Fruit fly (Drosophila melanogaster): Measurements from ENCODE around the gene CG31465.

The CG31465 gene

DNA sequence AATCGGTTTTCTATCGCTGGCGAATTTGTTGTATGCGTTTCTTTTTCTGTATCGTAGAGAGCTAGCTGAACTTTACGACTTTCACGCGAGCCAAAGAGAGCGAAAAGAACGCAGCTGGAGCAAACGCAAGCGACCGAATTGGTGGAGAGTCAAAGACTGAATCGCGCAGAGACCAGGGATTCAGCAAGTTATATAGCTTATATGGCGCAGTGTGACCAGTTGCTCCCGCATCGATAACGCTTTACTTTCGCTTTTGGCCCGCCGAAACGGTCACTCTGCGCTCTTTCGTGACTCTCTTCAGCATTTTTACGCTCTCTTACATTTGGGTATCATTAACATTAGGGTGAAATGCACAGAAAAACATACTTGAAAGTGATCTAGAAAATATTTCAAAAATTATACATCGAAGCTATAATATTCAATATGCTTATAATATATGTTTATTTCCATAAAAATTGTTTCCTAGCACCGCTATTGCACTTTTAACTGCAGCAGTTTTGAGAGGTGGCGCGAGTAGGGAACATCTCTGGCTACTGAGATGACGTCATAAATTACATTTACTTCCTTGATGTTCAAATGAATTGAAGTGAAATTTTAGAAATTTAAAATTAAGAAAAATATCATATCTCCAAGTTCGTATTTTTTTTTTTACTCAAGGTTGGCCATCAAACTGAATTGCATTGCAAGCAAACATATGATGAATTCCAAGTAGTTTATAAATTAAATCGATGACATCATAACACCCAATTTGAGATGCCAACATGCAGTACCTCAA lies 24.3 kb upstream of the CG31465 start, which contains the start of gene glec (continued):
- TF ChIP-seq HLH3B (GFP tag; IDR thresholded peaks at IDR 0.05) (no peak), CG8359 (GFP tag; optimal IDR thresholded peaks at IDR 0.05; ENCODE audit: borderline replicate concordance) (no peak), Sry-β (GFP tag; optimal IDR thresholded peaks at IDR 0.05) (no peak), CG1792 (GFP tag; optimal IDR thresholded peaks at IDR 0.05) (peak; percentile 7), slou (GFP tag; optimal IDR thresholded peaks at IDR 0.05) (no peak), chif (GFP tag; optimal IDR thresholded peaks at IDR 0.05) (no peak), CG43689 (GFP tag; IDR thresholded peaks at IDR 0.05) (no peak), mld (GFP tag; IDR thresholded peaks at IDR 0.05; ENCODE audit: partially characterized antibody) (no peak), CG9437 (GFP tag; optimal IDR thresholded peaks at IDR 0.05) (peak; percentile 25), Hr78 (GFP tag; optimal IDR thresholded peaks at IDR 0.05) (no peak), Dip3 (GFP tag; optimal IDR thresholded peaks at IDR 0.05) (no peak), CG13287 (GFP tag; IDR thresholded peaks at IDR 0.05; ENCODE audit: partially characterized antibody) (peak; percentile 61; the same call in 1 of the 2 replicates), Dll (GFP tag; IDR thresholded peaks at IDR 0.05; ENCODE audit: partially characterized antibody) (no peak), CG14050 (GFP tag; IDR thresholded peaks at IDR 0.05) (no peak; the same call in 2 of the 3 replicates), C15 (GFP tag; IDR thresholded peaks at IDR 0.05) (no peak), CG15073 (GFP tag; optimal IDR thresholded peaks at IDR 0.05) (no peak), Xrp1 (GFP tag; IDR thresholded peaks at IDR 0.05) (peak; percentile 50; the same call in 1 of the 2 replicates), CG17186 (GFP tag; optimal IDR thresholded peaks at IDR 0.05) (no peak), CG7357 (GFP tag; IDR thresholded peaks at IDR 0.05) (no peak), CG4424 (GFP tag; optimal IDR thresholded peaks at IDR 0.05) (no peak), CG11085 (GFP tag; IDR thresholded peaks at IDR 0.05) (0 out of 2 replicates have a peak, but pooled peaks have one; percentile 11), cad (GFP tag; optimal IDR thresholded peaks at IDR 0.05) (no peak), trem (tag; optimal IDR thresholded peaks at IDR 0.05) (peak; percentile 16), odd (GFP tag; optimal IDR thresholded peaks at IDR 0.05) (no peak), CG17802 (tag; optimal IDR thresholded peaks at IDR 0.05) (no peak), CG2889 (GFP tag; IDR thresholded peaks at IDR 0.05) (no peak), CG16863 (GFP tag; optimal IDR thresholded peaks at IDR 0.05) (no peak), CG4328 (GFP tag; optimal IDR thresholded peaks at IDR 0.05) (no peak), Jarid2 (GFP tag; optimal IDR thresholded peaks at IDR 0.05) (peak; percentile 99), fd102C (GFP tag; optimal IDR thresholded peaks at IDR 0.05) (no peak), Taf1 (GFP tag; IDR thresholded peaks at IDR 0.05) (no peak), CG18476 (GFP tag; optimal IDR thresholded peaks at IDR 0.05) (no peak), GATAe (GFP tag; conservative IDR thresholded peaks at IDR 0.05) (no peak), CG10462 (GFP tag; optimal IDR thresholded peaks at IDR 0.05) (no peak), fd3F (GFP tag; optimal IDR thresholded peaks at IDR 0.05) (no peak), gce (GFP tag; IDR thresholded peaks at IDR 0.05) (peak; percentile 68; the same call in 2 of the 3 replicates), D19A (tag; optimal IDR thresholded peaks at IDR 0.05) (peak; percentile 23), sima (GFP tag; optimal IDR thresholded peaks at IDR 0.05) (no peak), run (tag; optimal IDR thresholded peaks at IDR 0.05) (no peak), wdn (GFP tag; IDR thresholded peaks at IDR 0.05) (no peak), Asciz (GFP tag; optimal IDR thresholded peaks at IDR 0.05) (no peak), tll (GFP tag; optimal IDR thresholded peaks at IDR 0.05) (no peak), CG1832 (GFP tag; optimal IDR thresholded peaks at IDR 0.05) (no peak), Nf-YA (GFP tag; IDR thresholded peaks at IDR 0.05) (no peak), fu2 (GFP tag; optimal IDR thresholded peaks at IDR 0.05) (no peak), gsb-n (tag; optimal IDR thresholded peaks at IDR 0.05) (peak; percentile 32), dmrt11E (tag; optimal IDR thresholded peaks at IDR 0.05) (peak; percentile 56), CG12744 (GFP tag; optimal IDR thresholded peaks at IDR 0.05) (no peak), yki (optimal IDR thresholded peaks at IDR 0.05) (no peak), chm (GFP tag; IDR thresholded peaks at IDR 0.05) (peak; percentile 96)
